Worm (Caenorhabditis elegans) whole organism, mixed stage, embryonic: ENCODE measurements around the gene F14H3.4.

Source experiments
- ceh-39 ChIP-seq: fragments of 150-350 bp; optimal IDR thresholded peaks from 2 replicates; lab custom pipeline; 2014; ENCODE audit warnings: missing biosample characterization, missing genetic modification characterization
- ceh-83 ChIP-seq: fragments of 200-800 bp; sonication (Bioruptor generic); optimal IDR thresholded peaks from 2 replicates; lab custom pipeline; 2018; ENCODE audit warnings: mild to moderate bottlenecking, missing genetic modification characterization, missing compliant biosample characterization
- ces-1 ChIP-seq: fragments of 150-350 bp; optimal IDR thresholded peaks from 2 replicates; lab custom pipeline; 2014; ENCODE audit warnings: missing biosample characterization, missing genetic modification reagents, missing genetic modification characterization
- elt-3 ChIP-seq: fragments of 150-350 bp; optimal IDR thresholded peaks from 2 replicates; lab custom pipeline; 2014; ENCODE audit warnings: missing biosample characterization, missing genetic modification characterization
- mab-5 ChIP-seq: fragments of 150-350 bp; optimal IDR thresholded peaks from 2 replicates; lab custom pipeline; 2014; ENCODE audit warnings: missing biosample characterization, missing genetic modification characterization
- nhr-237 ChIP-seq: fragments of 150-350 bp; optimal IDR thresholded peaks from 2 replicates; lab custom pipeline; 2014; ENCODE audit warnings: missing biosample characterization, missing genetic modification characterization
- nhr-28 ChIP-seq: fragments of 150-350 bp; optimal IDR thresholded peaks from 2 replicates; lab custom pipeline; 2014; ENCODE audit warnings: missing biosample characterization, missing genetic modification characterization
- nhr-76 ChIP-seq: sonication (generic microtip); optimal IDR thresholded peaks from 2 replicates; lab custom pipeline; 2017; ENCODE audit warnings: missing biosample characterization, missing genetic modification characterization
- pha-4 ChIP-seq: fragments of 150-350 bp; optimal IDR thresholded peaks from 2 replicates; lab custom pipeline; 2018; ENCODE audit warnings: missing biosample characterization, missing genetic modification reagents, missing genetic modification characterization
- snpc-4 ChIP-seq: fragments of 150-350 bp; optimal IDR thresholded peaks from 2 replicates; lab custom pipeline; 2014; ENCODE audit warnings: missing biosample characterization, missing genetic modification characterization
- tbx-8 ChIP-seq: fragments of 200-800 bp; sonication (Bioruptor generic); optimal IDR thresholded peaks from 2 replicates; lab custom pipeline; 2018; ENCODE audit warnings: mild to moderate bottlenecking, missing genetic modification characterization, moderate library complexity, missing compliant biosample characterization
- unc-62 ChIP-seq: fragments of 150-350 bp; optimal IDR thresholded peaks from 2 replicates; lab custom pipeline; 2014; ENCODE audit warnings: missing biosample characterization, missing genetic modification reagents, missing genetic modification characterization
- zip-8 ChIP-seq: fragments of 150-350 bp; optimal IDR thresholded peaks from 2 replicates; lab custom pipeline; 2014; ENCODE audit warnings: missing biosample characterization, missing genetic modification characterization
- ztf-11 ChIP-seq: fragments of 150-350 bp; optimal IDR thresholded peaks from 2 replicates; lab custom pipeline; 2014; ENCODE audit warnings: missing biosample characterization, missing genetic modification characterization

- TF ChIP-seq elt-3 (no peak), ceh-83 (GFP tag; lab: Kevin White, UChicago) (no peak), zip-8 (tag; lab: Kevin White, UChicago) (no peak), nhr-237 (tag; lab: Kevin White, UChicago) (no peak), ztf-11 (tag; lab: Kevin White, UChicago) (no peak), unc-62 (no peak), mab-5 (no peak), pha-4 (tag; lab: Kevin White, UChicago) (no peak), ceh-39 (tag; lab: Kevin White, UChicago) (no peak), nhr-76 (no peak), nhr-28 (tag; lab: Kevin White, UChicago) (no peak), ces-1 (GFP tag; lab: Kevin White, UChicago) (no peak), tbx-8 (no peak), snpc-4 (no peak)
Observed at ce11 chrV:16020042-16020441, 34.8 kb downstream of the F14H3.4 start, which contains the start of gene srx-44.
